Worm (Caenorhabditis elegans) whole organism, late embryonic: Measurements from ENCODE around the gene pgp-10.

Experiments
- ceh-34 ChIP-seq: sonication (generic microtip); optimal IDR thresholded peaks from 2 replicates; lab custom pipeline; 2016; ENCODE audit warnings: mild to moderate bottlenecking, missing genetic modification characterization, missing compliant biosample characterization
- ceh-48 ChIP-seq: sonication (generic microtip); optimal IDR thresholded peaks from 2 replicates; lab custom pipeline; 2016; ENCODE audit warnings: missing genetic modification characterization, inconsistent platforms, missing compliant biosample characterization
- ceh-6 ChIP-seq: fragments of 200-800 bp; sonication (Bioruptor generic); optimal IDR thresholded peaks from 2 replicates; lab custom pipeline; 2018; ENCODE audit warnings: mild to moderate bottlenecking, missing genetic modification characterization, missing compliant biosample characterization
- pha-2 ChIP-seq: sonication (generic microtip); optimal IDR thresholded peaks from 2 replicates; lab custom pipeline; 2017; ENCODE audit warnings: mild to moderate bottlenecking, missing genetic modification characterization, missing compliant biosample characterization
- sox-2 ChIP-seq: fragments of 200-800 bp; sonication (Bioruptor generic); IDR thresholded peaks from 2 replicates; pipeline ENCODE4 v1.3.6; 2022; ENCODE audit warnings: missing genetic modification reagents, missing genetic modification characterization, missing compliant biosample characterization
- sox-4 ChIP-seq: sonication (generic microtip); optimal IDR thresholded peaks from 2 replicates; lab custom pipeline; 2017; ENCODE audit warnings: mild to moderate bottlenecking, missing genetic modification characterization, inconsistent platforms, missing compliant biosample characterization
- tbx-2 ChIP-seq: sonication (generic microtip); optimal IDR thresholded peaks from 2 replicates; lab custom pipeline; 2016; ENCODE audit warnings: missing genetic modification characterization, missing compliant biosample characterization

ce11 chrX:7158736-7159135, at the start of gene pgp-10:
- TF ChIP-seq pha-2 (tag; lab: Kevin White, UChicago) (no peak), ceh-6 (GFP tag; lab: Kevin White, UChicago) (no peak), sox-2 (no peak), ceh-34 (tag; lab: Kevin White, UChicago) (no peak), sox-4 (tag; lab: Kevin White, UChicago) (no peak), tbx-2 (no peak), ceh-48 (tag; lab: Kevin White, UChicago) (no peak)
